Fruit fly (Drosophila melanogaster) whole organism, prepupa: ENCODE results near the gene CG46303.

Experiments used
- CG15336 ChIP-seq: fragments of 200-800 bp; sonication (Bioruptor generic); IDR thresholded peaks from 2 replicates; pipeline ENCODE4 v1.3.6; 2022; ENCODE audit warnings: missing biosample characterization, missing genetic modification characterization
- CG1621 ChIP-seq: fragments of 200-800 bp; sonication (Bioruptor generic); optimal IDR thresholded peaks from 3 replicates; lab custom pipeline; 2018; ENCODE audit warnings: missing biosample characterization, mild to moderate bottlenecking, missing genetic modification characterization
- CG16779 ChIP-seq: fragments of 200-800 bp; sonication (Bioruptor generic); optimal IDR thresholded peaks from 3 replicates; lab custom pipeline; 2017; ENCODE audit warnings: missing biosample characterization, mild to moderate bottlenecking, missing genetic modification characterization
- CG6163 ChIP-seq: fragments of 200-800 bp; sonication (Bioruptor generic); IDR thresholded peaks from 3 replicates; pipeline ENCODE4 v1.3.6; 2022; ENCODE audit warnings: missing biosample characterization, missing genetic modification characterization
- CG7368 ChIP-seq: fragments of 200-800 bp; sonication (Bioruptor generic); optimal IDR thresholded peaks from 3 replicates; lab custom pipeline; 2016; ENCODE audit warnings: missing biosample characterization, missing genetic modification characterization
- Eip75B ChIP-seq: fragments of 200-800 bp; sonication (Bioruptor generic); optimal IDR thresholded peaks from 3 replicates; lab custom pipeline; 2016; ENCODE audit warnings: missing biosample characterization, missing genetic modification characterization
- Eip78C ChIP-seq: fragments of 200-800 bp; sonication (Bioruptor generic); peaks from one replicate; lab custom pipeline; 2016; ENCODE audit warnings: missing biosample characterization, missing genetic modification characterization
- Lpt ChIP-seq: fragments of 200-800 bp; sonication (Bioruptor generic); optimal IDR thresholded peaks from 3 replicates; lab custom pipeline; 2016; ENCODE audit warnings: missing biosample characterization, missing genetic modification characterization
- Sox102F ChIP-seq: fragments of 200-800 bp; sonication (Bioruptor generic); optimal IDR thresholded peaks from 2 replicates; lab custom pipeline; 2016; ENCODE audit warnings: missing biosample characterization, mild to moderate bottlenecking, missing genetic modification characterization
- Sox14 ChIP-seq: fragments of 200-800 bp; sonication (Bioruptor generic); optimal IDR thresholded peaks from 3 replicates; lab custom pipeline; 2016; ENCODE audit warnings: missing biosample characterization, missing genetic modification characterization
- achi ChIP-seq: fragments of 200-800 bp; sonication (Bioruptor generic); optimal IDR thresholded peaks from 3 replicates; lab custom pipeline; 2016; ENCODE audit warnings: missing biosample characterization, missing genetic modification characterization
- cyc ChIP-seq: fragments of 200-800 bp; sonication (Bioruptor generic); optimal IDR thresholded peaks from 3 replicates; lab custom pipeline; 2016; ENCODE audit warnings: missing biosample characterization, missing genetic modification characterization
- lz ChIP-seq: fragments of 200-800 bp; sonication (Bioruptor generic); optimal IDR thresholded peaks from 3 replicates; lab custom pipeline; 2016; ENCODE audit warnings: missing biosample characterization, missing genetic modification characterization

DNA sequence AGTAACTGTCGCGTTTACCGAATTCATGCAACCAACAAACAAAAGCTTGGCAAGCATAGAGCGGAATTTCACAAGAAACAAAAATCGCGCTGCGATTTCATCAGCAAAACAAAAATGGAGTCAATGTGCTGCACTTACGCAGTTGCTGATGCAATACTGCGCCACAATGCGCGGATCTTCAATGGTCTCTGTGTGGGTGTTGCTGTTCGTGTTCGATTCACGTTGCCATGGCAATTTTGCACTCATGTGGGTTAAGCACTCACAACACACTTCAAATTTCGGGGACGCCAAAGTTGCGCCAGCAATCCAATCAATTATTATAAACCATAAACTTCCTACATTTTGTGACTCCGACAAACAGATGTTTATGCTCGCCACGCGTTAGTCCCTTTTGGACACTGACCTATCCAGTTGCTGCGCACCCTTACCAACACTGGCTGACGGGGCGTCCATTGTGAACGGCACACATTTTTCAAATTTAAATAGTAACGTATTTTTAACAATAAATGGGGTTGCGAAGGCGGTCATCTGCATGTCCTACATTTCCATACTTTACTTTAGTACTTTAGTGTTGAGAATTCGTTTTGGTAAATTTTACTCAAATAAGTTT is 40.4 kb downstream of the CG46303 start, which contains the start of gene CG2017:
- peak; percentile 42 for TF ChIP-seq lz
- TF ChIP-seq Sox102F (GFP tag; lab: Kevin White, UChicago), result no peak
- peak; percentile 50; the same call in 1 of the 3 replicates for TF ChIP-seq CG6163
- peak; percentile 21 for TF ChIP-seq CG1621
- TF ChIP-seq CG15336 (GFP tag; lab: Robert Waterston, UW), result peak; percentile 34; the same call in 1 of the 2 replicates
- TF ChIP-seq Eip78C, result peak; percentile 58
- TF ChIP-seq cyc (GFP tag; lab: Kevin White, UChicago), result peak; percentile 54
- no peak for TF ChIP-seq Lpt
- no peak for TF ChIP-seq achi (GFP tag; lab: Kevin White, UChicago)
- TF ChIP-seq CG16779 (tag; lab: Kevin White, UChicago), result no peak
- TF ChIP-seq Eip75B, result no peak
- TF ChIP-seq Sox14 (GFP tag; lab: Kevin White, UChicago), result peak; percentile 77
- no peak for TF ChIP-seq CG7368 (GFP tag; lab: Kevin White, UChicago)
